Worm (Caenorhabditis elegans): ENCODE data around the gene prmt-5.
A peak's percentile ranks its signal among the peaks of the same experiment; 100 is the strongest.

The prmt-5 gene

ce11 chrIII:5211137-5211648, 19.2 kb upstream of the prmt-5 start:
- peak; percentile 79 for TF ChIP-seq repo-1 (tag; optimal IDR thresholded peaks at IDR 0.05)
- TF ChIP-seq ceh-100 (GFP tag; IDR thresholded peaks at IDR 0.05) = peak; percentile 62
- peak; percentile 38 for TF ChIP-seq ceh-79 (tag; optimal IDR thresholded peaks at IDR 0.05)
- peak; percentile 80 for TF ChIP-seq egrh-3 (GFP tag; IDR thresholded peaks at IDR 0.05)
- peak; percentile 78; the same call in 1 of the 2 replicates for TF ChIP-seq bed-2 (GFP tag; IDR thresholded peaks at IDR 0.05)
- TF ChIP-seq Y95B8A.8 (GFP tag; IDR thresholded peaks at IDR 0.05) = peak; percentile 73; the same call in 1 of the 2 replicates
- TF ChIP-seq aptf-2 (GFP tag; conservative IDR thresholded peaks at IDR 0.05) = 0 out of 2 replicates have a peak, but pooled peaks have one; percentile 24
- TF ChIP-seq let-526 (GFP tag; IDR thresholded peaks at IDR 0.05) = 0 out of 2 replicates have a peak, but pooled peaks have one; percentile 18
- TF ChIP-seq tbp1 (GFP tag; optimal IDR thresholded peaks at IDR 0.05) = peak; percentile 81
- TF ChIP-seq lin-26 (GFP tag; IDR thresholded peaks at IDR 0.05) = peak; percentile 88
- TF ChIP-seq F57C9.4 (tag; optimal IDR thresholded peaks at IDR 0.05) = peak; percentile 70
- TF ChIP-seq die-1 (tag; optimal IDR thresholded peaks at IDR 0.05) = peak; percentile 80
- TF ChIP-seq nhr-120 (GFP tag; IDR thresholded peaks at IDR 0.05) = 0 out of 2 replicates have a peak, but pooled peaks have one; percentile 39
- TF ChIP-seq B0019.2 (GFP tag; conservative IDR thresholded peaks at IDR 0.05) = 0 out of 2 replicates have a peak, but pooled peaks have one; percentile 29
- TF ChIP-seq lag-1 (GFP tag; IDR thresholded peaks at IDR 0.05) = 0 out of 2 replicates have a peak, but pooled peaks have one; percentile 68
- TF ChIP-seq B0035.1 (tag; optimal IDR thresholded peaks at IDR 0.05) = peak; percentile 40
- TF ChIP-seq zim-3 (tag; optimal IDR thresholded peaks at IDR 0.05) = peak; percentile 67
- TF ChIP-seq T07F8.4 (tag; optimal IDR thresholded peaks at IDR 0.05) = peak; percentile 36
- peak; percentile 92 for TF ChIP-seq D2030.7 (GFP tag; IDR thresholded peaks at IDR 0.05)
- TF ChIP-seq him-1 (tag; optimal IDR thresholded peaks at IDR 0.05) = peak; percentile 78
- peak; percentile 70 for TF ChIP-seq rpc-1 (optimal IDR thresholded peaks at IDR 0.05)
- TF ChIP-seq rpc-1 (tag; optimal IDR thresholded peaks at IDR 0.05) = peak; percentile 68
- TF ChIP-seq B0261.1 (tag; optimal IDR thresholded peaks at IDR 0.05) = peak; percentile 68
- peak in 1 of 2 experiments; percentile 28 for TF ChIP-seq rec-8 (tag; optimal IDR thresholded peaks at IDR 0.05)
- TF ChIP-seq lin-35 (GFP tag; optimal IDR thresholded peaks at IDR 0.05) = peak in 1 of 3 experiments; percentile 20
- 0 out of 2 replicates have a peak, but pooled peaks have one; percentile 5 for TF ChIP-seq ztf-6 (GFP tag; IDR thresholded peaks at IDR 0.05)
- peak; percentile 69 for TF ChIP-seq K11D2.4 (GFP tag; IDR thresholded peaks at IDR 0.05)
- TF ChIP-seq attf-3 (GFP tag; conservative IDR thresholded peaks at IDR 0.05) = 0 out of 2 replicates have a peak, but pooled peaks have one; percentile 28
- peak; percentile 35 for TF ChIP-seq ztf-3 (GFP tag; optimal IDR thresholded peaks at IDR 0.05)
- TF ChIP-seq F49E8.2 (tag; optimal IDR thresholded peaks at IDR 0.05; ENCODE audit: insufficient read depth) = peak; percentile 22
- peak; percentile 44 for TF ChIP-seq unc-130 (GFP tag; optimal IDR thresholded peaks at IDR 0.05)
- TF ChIP-seq C06A6.2 (GFP tag; conservative IDR thresholded peaks at IDR 0.05) = peak; percentile 59
- TF ChIP-seq C17E4.6 (GFP tag; IDR thresholded peaks at IDR 0.05) = peak; percentile 68; the same call in 1 of the 2 replicates
- TF ChIP-seq nfyb-1 (GFP tag; IDR thresholded peaks at IDR 0.05) = peak; percentile 89
- peak; percentile 31 for TF ChIP-seq snpc-4 (GFP tag; optimal IDR thresholded peaks at IDR 0.05)
- peak in 2 of 4 experiments; percentile 15 to 60 for TF ChIP-seq snpc-4 (tag; optimal IDR thresholded peaks at IDR 0.05)
- TF ChIP-seq atf-7 (tag; optimal IDR thresholded peaks at IDR 0.05) = peak; percentile 71
- TF ChIP-seq ztf-26 (tag; optimal IDR thresholded peaks at IDR 0.05) = peak; percentile 79
- 0 out of 2 replicates have a peak, but pooled peaks have one; percentile 75 for TF ChIP-seq cebp-2 (GFP tag; IDR thresholded peaks at IDR 0.05)
- TF ChIP-seq madf-10 (tag; optimal IDR thresholded peaks at IDR 0.05) = peak; percentile 80
- peak; percentile 82 for TF ChIP-seq nhr-80 (tag; optimal IDR thresholded peaks at IDR 0.05)
- peak; percentile 50 for TF ChIP-seq madf-8 (GFP tag; conservative IDR thresholded peaks at IDR 0.05)
- TF ChIP-seq madf-6 (GFP tag; IDR thresholded peaks at IDR 0.05) = peak; percentile 71
- TF ChIP-seq rcor-1 (GFP tag; IDR thresholded peaks at IDR 0.05) = peak; percentile 83
- peak; percentile 79 for TF ChIP-seq chd-7 (tag; optimal IDR thresholded peaks at IDR 0.05)
- TF ChIP-seq attf-5 (GFP tag; optimal IDR thresholded peaks at IDR 0.05) = peak; percentile 73
- peak; percentile 94 for TF ChIP-seq egl-44 (GFP tag; IDR thresholded peaks at IDR 0.05)
- peak; percentile 69 for TF ChIP-seq hmg-1.2 (GFP tag; IDR thresholded peaks at IDR 0.05)
